Worm (Caenorhabditis elegans) whole organism, late embryonic: ENCODE results near the gene C33A11.2.

ENCODE experiments used
- F13H6.1 ChIP-seq: sonication (generic microtip); optimal IDR thresholded peaks from 2 replicates; lab custom pipeline; 2016; ENCODE audit warnings: missing genetic modification characterization, missing compliant biosample characterization
- Y22D7AL.16 ChIP-seq: sonication (generic microtip); optimal IDR thresholded peaks from 2 replicates; lab custom pipeline; 2016; ENCODE audit warnings: missing genetic modification characterization, missing compliant biosample characterization
- fax-1 ChIP-seq: sonication (generic microtip); optimal IDR thresholded peaks from 2 replicates; lab custom pipeline; 2016; ENCODE audit warnings: missing genotype, missing genetic modification characterization, missing compliant biosample characterization
- fkh-10 ChIP-seq: fragments of 150-350 bp; optimal IDR thresholded peaks from 2 replicates; lab custom pipeline; 2014; ENCODE audit warnings: missing biosample characterization, missing genetic modification reagents, missing genetic modification characterization
- npax-4 ChIP-seq: sonication (generic microtip); optimal IDR thresholded peaks from 2 replicates; lab custom pipeline; 2016; ENCODE audit warnings: missing genetic modification characterization, missing compliant biosample characterization
- pag-3 ChIP-seq: sonication (generic microtip); optimal IDR thresholded peaks from 2 replicates; lab custom pipeline; 2016; ENCODE audit warnings: missing compliant biosample characterization, missing genetic modification characterization, borderline replicate concordance
- pha-2 ChIP-seq: sonication (generic microtip); optimal IDR thresholded peaks from 2 replicates; lab custom pipeline; 2017; ENCODE audit warnings: mild to moderate bottlenecking, missing genetic modification characterization, missing compliant biosample characterization
- pha-4 ChIP-seq: fragments of 150-350 bp; optimal IDR thresholded peaks from 2 replicates; lab custom pipeline; 2018; ENCODE audit warnings: missing biosample characterization, missing genetic modification reagents, missing genetic modification characterization
- pqm-1 ChIP-seq: sonication (generic microtip); optimal IDR thresholded peaks from 2 replicates; lab custom pipeline; 2016; ENCODE audit warnings: missing genetic modification characterization, missing compliant biosample characterization
- pros-1 ChIP-seq: fragments of 150-350 bp; optimal IDR thresholded peaks from 2 replicates; lab custom pipeline; 2014; ENCODE audit warnings: missing biosample characterization, missing genetic modification reagents, missing genetic modification characterization
- sdc-2 ChIP-seq: sonication (generic microtip); optimal IDR thresholded peaks from 2 replicates; lab custom pipeline; 2016; ENCODE audit warnings: missing genotype, missing genetic modification characterization, missing compliant biosample characterization
- sox-4 ChIP-seq: sonication (generic microtip); optimal IDR thresholded peaks from 2 replicates; lab custom pipeline; 2017; ENCODE audit warnings: mild to moderate bottlenecking, missing genetic modification characterization, inconsistent platforms, missing compliant biosample characterization
- unc-3 ChIP-seq, 2 experiments: fragments of 200-800 bp in 1 of 2; sonication (Bioruptor generic) in 1 of 2; sonication (generic microtip) in 1 of 2; conservative IDR thresholded peaks in 1 of 2; optimal IDR thresholded peaks in 1 of 2; 2 replicates each; pipeline versions ENCODE4 v1.3.6 to Lab custom; 2016 to 2022; ENCODE audit warnings: missing compliant biosample characterization in 2 of 2, missing genetic modification characterization in 2 of 2, missing genetic modification reagents in 1 of 2
- unc-86 ChIP-seq: sonication (generic microtip); optimal IDR thresholded peaks from 2 replicates; lab custom pipeline; 2016; ENCODE audit warnings: missing genetic modification characterization, missing compliant biosample characterization

DNA sequence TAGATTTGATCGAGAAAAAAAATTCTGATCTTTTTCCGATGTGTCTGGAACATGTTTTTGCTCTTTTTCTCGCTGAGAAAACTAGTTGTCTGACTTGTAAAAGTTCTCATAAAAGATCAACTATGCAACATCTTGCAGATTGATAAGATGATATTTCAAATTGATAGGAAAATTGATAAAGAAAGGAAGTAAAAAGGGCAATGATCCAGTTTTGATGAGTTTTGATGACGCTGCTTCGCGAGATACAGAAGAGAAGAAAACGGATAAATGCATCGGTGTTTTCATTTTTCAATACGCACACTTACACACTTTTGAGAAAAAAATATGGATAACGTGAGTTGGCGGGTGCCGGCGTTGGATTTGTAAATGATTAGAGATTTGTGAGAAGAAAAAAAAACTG is 9.5 kb downstream of the C33A11.2 start:
- TF ChIP-seq unc-3 (GFP tag; conservative IDR thresholded peaks at IDR 0.05; lab: Robert Waterston, UW) (no peak), unc-3 (tag; optimal IDR thresholded peaks at IDR 0.05; lab: Kevin White, UChicago) (no peak), pag-3 (tag; lab: Kevin White, UChicago) (no peak), sox-4 (no peak), F13H6.1 (no peak), pha-2 (tag; lab: Kevin White, UChicago) (no peak), pqm-1 (no peak), pros-1 (tag; lab: Kevin White, UChicago) (no peak), npax-4 (no peak), sdc-2 (no peak), fax-1 (tag; lab: Kevin White, UChicago) (no peak), pha-4 (tag; lab: Kevin White, UChicago) (no peak), unc-86 (tag; lab: Kevin White, UChicago) (no peak), fkh-10 (GFP tag; lab: Kevin White, UChicago) (no peak), Y22D7AL.16 (tag; lab: Kevin White, UChicago) (no peak)
